Fruit fly (Drosophila melanogaster): ENCODE measurements around the gene RpS5a.
A peak's percentile ranks its signal among the peaks of the same experiment; 100 is the strongest.

DNA sequence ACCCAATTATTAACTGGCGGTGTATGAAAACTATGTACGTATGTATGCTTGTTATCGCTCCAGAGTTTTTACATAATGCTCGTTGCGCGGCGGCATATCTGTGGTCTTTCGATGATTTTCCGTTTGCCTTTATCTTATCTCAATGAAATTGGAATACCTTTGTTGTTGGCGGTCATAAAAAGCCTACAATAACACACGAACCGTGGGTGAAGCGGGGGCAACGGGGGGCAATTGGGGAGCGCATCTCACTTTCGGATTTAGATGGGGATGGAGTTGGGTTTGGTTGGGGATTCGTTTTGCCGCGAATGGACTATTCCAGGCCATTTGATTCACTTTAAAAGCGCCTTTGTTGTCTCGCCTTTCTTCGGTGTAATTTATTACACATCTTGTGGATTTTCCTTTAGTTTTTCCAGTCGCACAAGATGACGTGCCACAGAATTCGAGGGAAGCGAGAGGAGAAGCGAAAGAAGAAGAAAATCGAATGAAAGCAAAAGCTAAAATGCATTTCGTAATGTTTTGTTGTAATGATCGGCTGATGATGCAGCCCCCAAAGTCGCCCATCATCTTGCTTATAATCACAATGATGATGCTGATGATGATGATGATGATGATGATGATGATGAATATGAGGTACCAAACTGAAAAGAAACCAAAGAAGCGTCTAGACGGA, 25.5 kb downstream of the RpS5a start:
- TF ChIP-seq CG1832 (GFP tag; optimal IDR thresholded peaks at IDR 0.05) = no peak
- TF ChIP-seq Sox102F (GFP tag; optimal IDR thresholded peaks at IDR 0.05) = peak; percentile 13
- no peak for TF ChIP-seq B-H2 (GFP tag; optimal IDR thresholded peaks at IDR 0.05)
- TF ChIP-seq Sin3A (optimal IDR thresholded peaks at IDR 0.05) = no peak
- no peak for TF ChIP-seq fu2 (GFP tag; optimal IDR thresholded peaks at IDR 0.05)
- no peak for TF ChIP-seq Gug (GFP tag; IDR thresholded peaks at IDR 0.05)
- no peak for TF ChIP-seq pzg (GFP tag; optimal IDR thresholded peaks at IDR 0.05)
- no peak for TF ChIP-seq Lpt (GFP tag; optimal IDR thresholded peaks at IDR 0.05)
- no peak for TF ChIP-seq CG31388 (GFP tag; optimal IDR thresholded peaks at IDR 0.05)
- TF ChIP-seq bigmax (GFP tag; optimal IDR thresholded peaks at IDR 0.05) = no peak
- TF ChIP-seq CG10321 (GFP tag; IDR thresholded peaks at IDR 0.05) = no peak

All from whole organism, embryonic.